Worm (Caenorhabditis elegans): ENCODE data around the gene ttr-18.
A peak's percentile ranks its signal among the peaks of the same experiment; 100 is the strongest.

DNA sequence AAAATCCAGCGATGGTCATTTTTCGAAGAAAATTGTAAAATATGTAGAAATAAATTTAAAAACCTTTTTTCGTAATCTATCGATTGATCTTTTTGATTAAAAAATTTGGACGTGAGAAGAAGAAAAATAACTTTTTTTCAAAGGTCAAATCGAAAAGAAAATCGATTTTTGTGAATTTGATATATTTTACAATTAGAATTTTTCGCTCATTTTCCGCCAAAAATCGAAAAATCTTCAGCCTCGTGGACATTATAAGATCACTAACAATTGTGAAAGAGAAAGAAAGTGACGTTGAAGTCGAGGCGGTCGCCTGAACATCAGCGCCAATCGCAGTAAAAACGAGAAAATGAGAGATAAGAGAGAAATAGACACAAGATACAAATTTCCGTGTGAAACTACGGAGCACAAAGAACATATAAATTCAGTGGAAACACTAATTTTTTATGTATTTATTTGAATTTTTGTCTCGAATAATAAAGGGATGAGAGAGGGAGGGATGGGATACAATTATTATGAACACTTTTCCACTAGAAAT, 16.9 kb downstream of the ttr-18 start, which contains the start of gene cisd-1:
- TF ChIP-seq nhr-129 (tag; optimal IDR thresholded peaks at IDR 0.05) (no peak), crh-2 (tag; optimal IDR thresholded peaks at IDR 0.05) (peak; percentile 40), unc-39 (tag; optimal IDR thresholded peaks at IDR 0.05) (no peak), fos-1 (tag; optimal IDR thresholded peaks at IDR 0.05) (peak; percentile 58), nhr-11 (tag; optimal IDR thresholded peaks at IDR 0.05) (no peak), nhr-10 (tag; optimal IDR thresholded peaks at IDR 0.05) (no peak), nhr-12 (tag; optimal IDR thresholded peaks at IDR 0.05) (no peak), snpc-4 (tag; optimal IDR thresholded peaks at IDR 0.05) (no peak), R02D3.7 (tag; optimal IDR thresholded peaks at IDR 0.05) (no peak), sem-4 (tag; optimal IDR thresholded peaks at IDR 0.05) (no peak), lin-11 (tag; optimal IDR thresholded peaks at IDR 0.05) (no peak), lin-13 (GFP tag; optimal IDR thresholded peaks at IDR 0.05) (no peak)

Measured in whole organism, L2 larva.